Fruit fly (Drosophila melanogaster): ENCODE results near the gene CG32221.

CG32221 gene

DNA sequence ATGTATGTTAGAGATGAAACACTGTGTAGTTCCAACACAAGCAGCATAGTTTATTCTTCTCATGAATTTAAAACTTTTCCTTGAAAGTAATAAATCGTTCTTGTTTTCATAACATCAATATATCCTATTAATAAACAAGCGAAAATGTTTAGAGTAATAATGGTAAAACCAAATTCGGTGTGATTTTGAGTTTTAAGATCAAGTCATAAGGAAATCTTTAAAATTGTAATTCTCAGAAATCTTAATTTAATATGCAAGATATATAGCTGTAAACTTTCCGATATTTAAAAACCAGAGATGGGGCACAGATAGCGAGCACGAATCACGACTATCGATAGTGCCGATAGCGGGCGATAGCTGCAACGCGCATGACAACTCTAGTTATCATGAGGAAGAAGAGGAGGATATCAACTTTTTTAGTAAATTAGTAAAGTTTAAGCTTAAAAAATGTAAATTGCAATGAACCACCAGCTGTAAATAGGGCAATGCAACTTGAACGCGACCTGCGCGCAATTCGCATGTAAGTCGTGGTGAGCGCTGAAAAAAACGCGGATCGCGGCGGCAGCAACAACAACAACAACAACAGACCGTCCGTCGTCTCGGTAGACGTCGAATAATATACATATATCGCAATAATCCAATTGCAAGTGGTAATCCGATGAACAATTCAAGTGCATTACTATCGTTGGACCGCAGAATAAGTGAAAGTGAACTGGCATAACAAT, 16.5 kb upstream of the CG32221 start, which contains the start of the genes Fibp and Deaf1 (continued):
- TF ChIP-seq CG13424 (tag; optimal IDR thresholded peaks at IDR 0.05) (peak; percentile 83), p53 (GFP tag; optimal IDR thresholded peaks at IDR 0.05) (peak; percentile 50), HLH54F (GFP tag; optimal IDR thresholded peaks at IDR 0.05) (peak; percentile 88), ftz-f1 (GFP tag; optimal IDR thresholded peaks at IDR 0.05) (no peak), slou (GFP tag; optimal IDR thresholded peaks at IDR 0.05) (peak; percentile 53), fu2 (GFP tag; optimal IDR thresholded peaks at IDR 0.05) (peak; percentile 88), CG10267 (tag; optimal IDR thresholded peaks at IDR 0.05) (peak; percentile 72), usp (GFP tag; optimal IDR thresholded peaks at IDR 0.05) (no peak), knrl (GFP tag; IDR thresholded peaks at IDR 0.05; ENCODE audit: partially characterized antibody) (peak; percentile 99), CG11504 (tag; optimal IDR thresholded peaks at IDR 0.05) (peak; percentile 79), Chrac-16 (GFP tag; optimal IDR thresholded peaks at IDR 0.05) (peak; percentile 84), klu (GFP tag; IDR thresholded peaks at IDR 0.05) (peak; percentile 73), Hr39 (optimal IDR thresholded peaks at IDR 0.05) (no peak), tx (GFP tag; optimal IDR thresholded peaks at IDR 0.05) (peak; percentile 82), tll (GFP tag; optimal IDR thresholded peaks at IDR 0.05) (peak in 1 of 2 experiments; percentile 12), Drgx (GFP tag; IDR thresholded peaks at IDR 0.05) (no peak), vvl (GFP tag; IDR thresholded peaks at IDR 0.05) (peak; percentile 57; the same call in 1 of the 2 replicates), CG14050 (GFP tag; IDR thresholded peaks at IDR 0.05) (peak; percentile 54; the same call in 2 of the 3 replicates), seq (GFP tag; IDR thresholded peaks at IDR 0.05) (no peak; the same call in 1 of the 2 replicates), zfh2 (GFP tag; optimal IDR thresholded peaks at IDR 0.05) (peak; percentile 91), nerfin-2 (GFP tag; IDR thresholded peaks at IDR 0.05; ENCODE audit: partially characterized antibody) (peak; percentile 95), CG2199 (GFP tag; IDR thresholded peaks at IDR 0.05) (no peak; the same call in 2 of the 3 replicates), B-H1 (GFP tag; IDR thresholded peaks at IDR 0.05) (no peak; the same call in 1 of the 3 replicates), CG4424 (GFP tag; optimal IDR thresholded peaks at IDR 0.05) (peak; percentile 81), CG4360 (GFP tag; IDR thresholded peaks at IDR 0.05) (peak; percentile 96), Dip3 (GFP tag; optimal IDR thresholded peaks at IDR 0.05) (peak; percentile 83), CG2202 (tag; optimal IDR thresholded peaks at IDR 0.05) (no peak), cato (GFP tag; optimal IDR thresholded peaks at IDR 0.05; ENCODE audit: borderline replicate concordance) (peak; percentile 57), bab2 (GFP tag; optimal IDR thresholded peaks at IDR 0.05) (peak; percentile 80), CG3838 (GFP tag; optimal IDR thresholded peaks at IDR 0.05) (peak; percentile 11), gem (tag; optimal IDR thresholded peaks at IDR 0.05) (peak; percentile 85), bbx (GFP tag; IDR thresholded peaks at IDR 0.05; ENCODE audit: partially characterized antibody) (peak; percentile 98), Doc2 (GFP tag; IDR thresholded peaks at IDR 0.05) (no peak), CG8924 (tag; optimal IDR thresholded peaks at IDR 0.05) (peak; percentile 84), sens-2 (GFP tag; IDR thresholded peaks at IDR 0.05) (no peak), CG17385 (GFP tag; optimal IDR thresholded peaks at IDR 0.05) (peak; percentile 97), D19A (tag; optimal IDR thresholded peaks at IDR 0.05) (peak; percentile 41), CrebB (tag; optimal IDR thresholded peaks at IDR 0.05) (no peak), ham (GFP tag; IDR thresholded peaks at IDR 0.05) (no peak), ewg (GFP tag; optimal IDR thresholded peaks at IDR 0.05) (peak; percentile 99), CG15696 (tag; optimal IDR thresholded peaks at IDR 0.05) (peak; percentile 77), CG9876 (GFP tag; optimal IDR thresholded peaks at IDR 0.05) (peak; percentile 82), CG4617 (GFP tag; optimal IDR thresholded peaks at IDR 0.05; ENCODE audit: borderline replicate concordance) (peak; percentile 91), gcm2 (GFP tag; optimal IDR thresholded peaks at IDR 0.05) (peak; percentile 14), CG17568 (GFP tag; optimal IDR thresholded peaks at IDR 0.05) (no peak), MBD-R2 (GFP tag; IDR thresholded peaks at IDR 0.05) (peak; percentile 75), sim (GFP tag; IDR thresholded peaks at IDR 0.05) (no peak), CG12104 (GFP tag; optimal IDR thresholded peaks at IDR 0.05) (peak; percentile 74), wor (GFP tag; IDR thresholded peaks at IDR 0.05) (no peak), CG5953 (GFP tag; IDR thresholded peaks at IDR 0.05) (no peak), yki (optimal IDR thresholded peaks at IDR 0.05) (no peak)
